Worm (Caenorhabditis elegans): ENCODE measurements around the gene sur-7.

DNA sequence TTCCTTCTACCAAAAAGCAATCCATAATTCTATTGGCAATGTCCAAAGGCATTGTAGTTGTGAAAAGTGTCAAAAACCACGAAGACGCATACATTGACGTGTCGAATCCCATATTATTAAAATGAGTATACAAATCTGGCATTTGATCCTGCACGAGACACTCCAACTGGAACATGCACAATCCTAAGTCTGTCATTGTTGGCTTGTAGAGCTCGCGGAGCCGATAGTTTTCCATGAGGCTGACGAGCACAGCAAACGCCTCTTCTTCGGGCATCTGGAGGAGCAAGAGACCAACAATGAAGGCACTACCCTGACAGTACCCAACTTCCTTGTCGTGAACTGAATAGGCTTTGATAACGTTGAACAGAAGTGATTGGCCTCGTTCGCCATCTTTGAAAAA, 30.2 kb downstream of the sur-7 start:
- TF ChIP-seq nhr-6 (tag; optimal IDR thresholded peaks at IDR 0.05) (no peak), aly-2 (tag; optimal IDR thresholded peaks at IDR 0.05) (no peak), mdl-1 (tag; optimal IDR thresholded peaks at IDR 0.05) (no peak)
